Fruit fly (Drosophila melanogaster) Kc167 (cell line): Measurements from ENCODE around the gene CG10055.

ENCODE experiments used
- Myc ChIP-seq: fragments of >200 bp; optimal IDR thresholded peaks from 2 replicates; lab custom pipeline; 2017; ENCODE audit warnings: missing external identifiers
- Sin3A ChIP-seq: fragments of >200 bp; optimal IDR thresholded peaks from 2 replicates; lab custom pipeline; 2018; ENCODE audit warnings: missing external identifiers
- h ChIP-seq: fragments of >200 bp; optimal IDR thresholded peaks from 3 replicates; lab custom pipeline; 2018; ENCODE audit warnings: missing external identifiers
- insv ChIP-seq: fragments of >200 bp; optimal IDR thresholded peaks from 3 replicates; lab custom pipeline; 2018; ENCODE audit warnings: missing external identifiers
- psq ChIP-seq: fragments of >200 bp; optimal IDR thresholded peaks from 2 replicates; lab custom pipeline; 2017; ENCODE audit warnings: missing external identifiers
- ttk ChIP-seq: sonication (Bioruptor generic); optimal IDR thresholded peaks from 2 replicates; lab custom pipeline; 2017; ENCODE audit warnings: missing external identifiers

Gene CG10055

dm6 chr3R:7139188-7140038, 47.1 kb downstream of the CG10055 start:
- TF ChIP-seq psq (lab: Kevin White, UChicago) (no peak), ttk (lab: Kevin White, UChicago) (no peak), Sin3A (no peak), h (lab: Kevin White, UChicago) (no peak), insv (lab: Kevin White, UChicago) (no peak), Myc (lab: Kevin White, UChicago) (no peak)

dm6 chr3R:7138058-7138457, 48.4 kb downstream of the CG10055 start:
- TF ChIP-seq Sin3A (no peak), Myc (lab: Kevin White, UChicago) (no peak), h (lab: Kevin White, UChicago) (no peak), insv (lab: Kevin White, UChicago) (no peak), ttk (lab: Kevin White, UChicago) (no peak), psq (lab: Kevin White, UChicago) (no peak)

dm6 chr3R:7137207-7137606, 49.3 kb downstream of the CG10055 start:
- TF ChIP-seq h (lab: Kevin White, UChicago) (no peak), Myc (lab: Kevin White, UChicago) (no peak), insv (lab: Kevin White, UChicago) (no peak), Sin3A (no peak), ttk (lab: Kevin White, UChicago) (no peak), psq (lab: Kevin White, UChicago) (no peak)

dm6 chr3R:7135881-7136280, 50.6 kb downstream of the CG10055 start, which contains the start of gene Fer1:
Gene Fer1 (plus strand): TSS chr3R:7136206.
- TF ChIP-seq ttk (lab: Kevin White, UChicago) = no peak
- no peak for TF ChIP-seq Sin3A
- TF ChIP-seq insv (lab: Kevin White, UChicago) = no peak
- TF ChIP-seq psq (lab: Kevin White, UChicago) = no peak
- TF ChIP-seq h (lab: Kevin White, UChicago) = no peak
- no peak for TF ChIP-seq Myc (lab: Kevin White, UChicago)

- TF ChIP-seq insv (lab: Kevin White, UChicago) = no peak
- no peak for TF ChIP-seq psq (lab: Kevin White, UChicago)
- TF ChIP-seq Sin3A = no peak
- no peak for TF ChIP-seq ttk (lab: Kevin White, UChicago)
- TF ChIP-seq h (lab: Kevin White, UChicago) = no peak
- TF ChIP-seq Myc (lab: Kevin White, UChicago) = no peak
Measured at dm6 chr3R:7134715-7135505, 51.6 kb downstream of the CG10055 start.
